Fruit fly (Drosophila melanogaster) whole organism, embryonic: ENCODE measurements around the gene Ythdc1.

ENCODE experiments used
- Atf6 ChIP-seq: fragments of 200-800 bp; sonication (Bioruptor generic); IDR thresholded peaks from 2 replicates; pipeline ENCODE4 v1.3.6; 2022; ENCODE audit warnings: missing biosample characterization, missing genetic modification characterization
- BtbVII ChIP-seq: fragments of 200-800 bp; sonication (Bioruptor generic); optimal IDR thresholded peaks from 3 replicates; lab custom pipeline; 2017; ENCODE audit warnings: missing biosample characterization, mild to moderate bottlenecking, missing genetic modification characterization
- CG11560 ChIP-seq: fragments of 200-800 bp; sonication (Bioruptor generic); IDR thresholded peaks from 3 replicates; pipeline ENCODE4 v1.3.6; 2022; ENCODE audit warnings: missing biosample characterization, missing genetic modification characterization
- CG11696 ChIP-seq: fragments of 200-800 bp; sonication (Bioruptor generic); IDR thresholded peaks from 2 replicates; pipeline ENCODE4 v1.3.6; 2022; ENCODE audit warnings: missing biosample characterization, missing genetic modification characterization
- CG15011 ChIP-seq: fragments of 200-800 bp; sonication (Bioruptor generic); optimal IDR thresholded peaks from 3 replicates; lab custom pipeline; 2018; ENCODE audit warnings: missing biosample characterization, mild to moderate bottlenecking, missing genetic modification characterization
- CG15479 ChIP-seq: fragments of 200-800 bp; sonication (Bioruptor generic); optimal IDR thresholded peaks from 3 replicates; lab custom pipeline; 2019; ENCODE audit warnings: missing biosample characterization, mild to moderate bottlenecking, missing genetic modification characterization, moderate library complexity
- CG16779 ChIP-seq: fragments of 200-800 bp; sonication (Bioruptor generic); IDR thresholded peaks from 2 replicates; pipeline ENCODE4 v1.3.6; 2022; ENCODE audit warnings: missing biosample characterization, missing genetic modification characterization
- CG16813 ChIP-seq: fragments of 200-800 bp; sonication (Bioruptor generic); IDR thresholded peaks from 3 replicates; pipeline ENCODE4 v1.3.6; 2022; ENCODE audit warnings: missing biosample characterization, missing genetic modification characterization; ENCODE audit not compliant: partially characterized antibody
- CG17328 ChIP-seq: fragments of 200-800 bp; sonication (Bioruptor generic); IDR thresholded peaks from 2 replicates; pipeline ENCODE4 v1.3.6; 2022; ENCODE audit warnings: missing biosample characterization, missing genetic modification characterization
- CG17361 ChIP-seq: fragments of 200-800 bp; sonication (Bioruptor generic); IDR thresholded peaks from 3 replicates; pipeline ENCODE4 v1.3.6; 2022; ENCODE audit warnings: missing biosample characterization, missing genetic modification characterization
- CG1832 ChIP-seq: fragments of 200-800 bp; sonication (Bioruptor generic); optimal IDR thresholded peaks from 2 replicates; lab custom pipeline; 2017; ENCODE audit warnings: missing biosample characterization, mild to moderate bottlenecking, missing genetic modification characterization, inconsistent platforms
- CG18619 ChIP-seq: fragments of 200-800 bp; sonication (Bioruptor generic); optimal IDR thresholded peaks from 3 replicates; lab custom pipeline; 2017; ENCODE audit warnings: missing biosample characterization, mild to moderate bottlenecking, missing genetic modification characterization
- CG30020 ChIP-seq: fragments of 200-800 bp; optimal IDR thresholded peaks from 2 replicates; lab custom pipeline; 2019; ENCODE audit warnings: missing biosample characterization, mild to moderate bottlenecking, missing genetic modification characterization, moderate library complexity
- CG31365 ChIP-seq: fragments of 200-800 bp; sonication (Bioruptor generic); optimal IDR thresholded peaks from 2 replicates; lab custom pipeline; 2018; ENCODE audit warnings: missing biosample characterization, mild to moderate bottlenecking, missing genetic modification characterization
- CG31388 ChIP-seq: fragments of 200-800 bp; sonication (Bioruptor generic); optimal IDR thresholded peaks from 2 replicates; lab custom pipeline; 2016; ENCODE audit warnings: missing biosample characterization, missing genetic modification characterization
- CG34422 ChIP-seq: fragments of 200-800 bp; sonication (Bioruptor generic); IDR thresholded peaks from 3 replicates; pipeline ENCODE4 v1.3.6; 2022; ENCODE audit warnings: missing biosample characterization, missing genetic modification characterization
- CG3847 ChIP-seq: fragments of 200-800 bp; sonication (Bioruptor generic); IDR thresholded peaks from 2 replicates; pipeline ENCODE4 v1.3.6; 2022; ENCODE audit warnings: missing biosample characterization, missing genetic modification characterization
- CG42726 ChIP-seq: fragments of 200-800 bp; sonication (Bioruptor generic); IDR thresholded peaks from 2 replicates; pipeline ENCODE4 v1.3.6; 2022; ENCODE audit warnings: missing biosample characterization, missing genetic modification characterization; ENCODE audit not compliant: partially characterized antibody
- CG5953 ChIP-seq: fragments of 200-800 bp; sonication (Bioruptor generic); IDR thresholded peaks from 2 replicates; pipeline ENCODE4 v1.3.6; 2022; ENCODE audit warnings: missing biosample characterization, missing genetic modification characterization
- CG8478 ChIP-seq: fragments of >200 bp; optimal IDR thresholded peaks from 2 replicates; lab custom pipeline; 2018
- Camta ChIP-seq: fragments of 200-800 bp; sonication (Bioruptor generic); optimal IDR thresholded peaks from 2 replicates; lab custom pipeline; 2016; ENCODE audit warnings: missing biosample characterization, missing genetic modification characterization
- ERR ChIP-seq: fragments of 200-800 bp; sonication (Bioruptor generic); optimal IDR thresholded peaks from 2 replicates; lab custom pipeline; 2016; ENCODE audit warnings: missing biosample characterization, missing genetic modification characterization
- H15 ChIP-seq: fragments of 200-800 bp; sonication (Bioruptor generic); IDR thresholded peaks from 3 replicates; pipeline ENCODE4 v1.3.6; 2022; ENCODE audit warnings: missing biosample characterization, missing genetic modification characterization
- HLH3B ChIP-seq: fragments of 200-800 bp; sonication (Bioruptor generic); IDR thresholded peaks from 2 replicates; pipeline ENCODE4 v1.3.6; 2022; ENCODE audit warnings: missing biosample characterization, missing genetic modification characterization
- HLHmδ ChIP-seq: fragments of 200-800 bp; sonication (Bioruptor generic); optimal IDR thresholded peaks from 2 replicates; lab custom pipeline; 2018; ENCODE audit warnings: missing biosample characterization, mild to moderate bottlenecking, missing genetic modification characterization, moderate library complexity
- Hmx ChIP-seq: fragments of 200-800 bp; sonication (Bioruptor generic); optimal IDR thresholded peaks from 2 replicates; lab custom pipeline; 2016; ENCODE audit warnings: missing biosample characterization, missing genetic modification characterization
- Hr39 ChIP-seq: fragments of >200 bp; optimal IDR thresholded peaks from 2 replicates; lab custom pipeline; 2017
- Oaz ChIP-seq: fragments of 200-800 bp; sonication (Bioruptor generic); IDR thresholded peaks from 2 replicates; pipeline ENCODE4 v1.3.6; 2022; ENCODE audit warnings: missing biosample characterization, missing genetic modification characterization
- TFAM ChIP-seq: fragments of 200-800 bp; sonication (Bioruptor generic); optimal IDR thresholded peaks from 2 replicates; lab custom pipeline; 2017; ENCODE audit warnings: missing biosample characterization, missing genetic modification characterization, inconsistent platforms
- amos ChIP-seq: fragments of 200-800 bp; sonication (Bioruptor generic); IDR thresholded peaks from 2 replicates; pipeline ENCODE4 v1.3.6; 2022; ENCODE audit warnings: missing biosample characterization, missing genetic modification characterization; ENCODE audit not compliant: partially characterized antibody
- ase ChIP-seq: fragments of 200-800 bp; sonication (Bioruptor generic); IDR thresholded peaks from 3 replicates; pipeline ENCODE4 v1.3.6; 2022; ENCODE audit warnings: missing biosample characterization, missing genetic modification characterization
- crol ChIP-seq: fragments of 200-800 bp; sonication (Bioruptor generic); IDR thresholded peaks from 2 replicates; pipeline ENCODE4 v1.3.6; 2022; ENCODE audit warnings: missing biosample characterization, missing genetic modification characterization
- dm ChIP-seq: fragments of 200-800 bp; sonication (Bioruptor generic); optimal IDR thresholded peaks from 3 replicates; lab custom pipeline; 2016; ENCODE audit warnings: missing biosample characterization, missing genetic modification characterization
- fd64A ChIP-seq: fragments of 200-800 bp; sonication (Bioruptor generic); optimal IDR thresholded peaks from 3 replicates; lab custom pipeline; 2018; ENCODE audit warnings: missing biosample characterization, mild to moderate bottlenecking, missing genetic modification characterization
- grn ChIP-seq: fragments of 200-800 bp; sonication (Bioruptor generic); optimal IDR thresholded peaks from 3 replicates; lab custom pipeline; 2017; ENCODE audit warnings: missing biosample characterization, missing genetic modification characterization
- hb ChIP-seq: fragments of 200-800 bp; sonication (Bioruptor generic); IDR thresholded peaks from 3 replicates; pipeline ENCODE4 v1.3.6; 2022; ENCODE audit warnings: missing biosample characterization, missing genetic modification characterization; ENCODE audit not compliant: partially characterized antibody
- hkb ChIP-seq, 2 experiments: fragments of 200-800 bp in 1 of 2; fragments of >200 bp in 1 of 2; sonication (Bioruptor generic) in 1 of 2; IDR thresholded peaks in 1 of 2; optimal IDR thresholded peaks in 1 of 2; 2 replicates each; pipeline versions ENCODE4 v1.3.6 to Lab custom; 2017 to 2022; ENCODE audit warnings: missing biosample characterization in 1 of 2, missing genetic modification characterization in 1 of 2
- inv ChIP-seq: fragments of 200-800 bp; sonication (Bioruptor generic); IDR thresholded peaks from 2 replicates; pipeline ENCODE4 v1.3.6; 2022; ENCODE audit warnings: missing biosample characterization, missing genetic modification characterization; ENCODE audit not compliant: partially characterized antibody
- jigr1 ChIP-seq: fragments of 200-800 bp; sonication (Bioruptor generic); IDR thresholded peaks from 3 replicates; pipeline ENCODE4 v1.3.6; 2022; ENCODE audit warnings: missing biosample characterization, missing genetic modification characterization
- jing ChIP-seq: fragments of 200-800 bp; sonication (Bioruptor generic); optimal IDR thresholded peaks from 2 replicates; lab custom pipeline; 2018; ENCODE audit warnings: missing biosample characterization, mild to moderate bottlenecking, missing genetic modification characterization
- kni ChIP-seq: fragments of 200-800 bp; sonication (Bioruptor generic); optimal IDR thresholded peaks from 3 replicates; lab custom pipeline; 2017; ENCODE audit warnings: mild to moderate bottlenecking, missing biosample characterization, missing genetic modification reagents, missing genetic modification characterization
- lab ChIP-seq: fragments of 200-800 bp; sonication (Bioruptor generic); optimal IDR thresholded peaks from 3 replicates; lab custom pipeline; 2017; ENCODE audit warnings: missing biosample characterization, missing genetic modification characterization, mild to moderate bottlenecking, moderate library complexity, missing genetic modification reagents
- onecut ChIP-seq: fragments of 200-800 bp; sonication (Bioruptor generic); IDR thresholded peaks from 2 replicates; pipeline ENCODE4 v1.3.6; 2022; ENCODE audit warnings: missing biosample characterization, missing genetic modification characterization
- peb ChIP-seq: fragments of 200-800 bp; sonication (Bioruptor generic); IDR thresholded peaks from 2 replicates; pipeline ENCODE4 v1.3.6; 2022; ENCODE audit warnings: missing biosample characterization, missing genetic modification characterization
- phol ChIP-seq: fragments of 200-800 bp; sonication (Bioruptor generic); optimal IDR thresholded peaks from 3 replicates; lab custom pipeline; 2018; ENCODE audit warnings: missing biosample characterization, mild to moderate bottlenecking, missing genetic modification characterization, moderate library complexity
- sd ChIP-seq: fragments of 200-800 bp; sonication (Bioruptor generic); optimal IDR thresholded peaks from 3 replicates; lab custom pipeline; 2018; ENCODE audit warnings: missing biosample characterization, mild to moderate bottlenecking, missing genetic modification characterization, moderate library complexity
- sima ChIP-seq: fragments of 200-800 bp; sonication (Bioruptor generic); optimal IDR thresholded peaks from 2 replicates; lab custom pipeline; 2016; ENCODE audit warnings: missing biosample characterization, missing genetic modification characterization
- ssp ChIP-seq: fragments of 200-800 bp; sonication (Bioruptor generic); IDR thresholded peaks from 2 replicates; pipeline ENCODE4 v1.3.6; 2022; ENCODE audit warnings: missing biosample characterization, missing genetic modification characterization
- wor ChIP-seq: fragments of 200-800 bp; sonication (Bioruptor generic); IDR thresholded peaks from 2 replicates; pipeline ENCODE4 v1.3.6; 2022; ENCODE audit warnings: missing biosample characterization, missing genetic modification characterization

Gene Ythdc1

dm6 chr3L:3418207-3419086 lies 44.5 kb upstream of the Ythdc1 start (continued):
- TF ChIP-seq CG17328 (GFP tag; lab: Robert Waterston, UW) = peak; percentile 73
- no peak for TF ChIP-seq hkb (optimal IDR thresholded peaks at IDR 0.05; lab: Kevin White, UChicago)
- peak; percentile 85 for TF ChIP-seq hkb (GFP tag; IDR thresholded peaks at IDR 0.05; lab: Robert Waterston, UW)
- peak; percentile 13 for TF ChIP-seq Camta
- TF ChIP-seq TFAM (GFP tag; lab: Kevin White, UChicago) = no peak
- peak; percentile 78; the same call in 1 of the 2 replicates for TF ChIP-seq CG5953
- TF ChIP-seq phol (tag; lab: Kevin White, UChicago) = peak; percentile 63
- TF ChIP-seq CG18619 = peak; percentile 74
- TF ChIP-seq ERR (GFP tag; lab: Kevin White, UChicago) = peak; percentile 63
- peak; percentile 77 for TF ChIP-seq BtbVII (GFP tag; lab: Kevin White, UChicago)
- TF ChIP-seq hb (GFP tag; lab: Robert Waterston, UW) = no peak
- TF ChIP-seq H15 (GFP tag; lab: Robert Waterston, UW) = peak; percentile 70
- peak; percentile 74 for TF ChIP-seq CG16779 (GFP tag; lab: Robert Waterston, UW)
- no peak for TF ChIP-seq CG1832 (GFP tag; lab: Kevin White, UChicago)
- peak; percentile 23 for TF ChIP-seq jing (GFP tag; lab: Kevin White, UChicago)
- peak; percentile 94 for TF ChIP-seq kni
- peak; percentile 57 for TF ChIP-seq onecut (GFP tag; lab: Robert Waterston, UW)
- TF ChIP-seq CG42726 (GFP tag; lab: Robert Waterston, UW) = peak; percentile 62; the same call in 1 of the 2 replicates
- TF ChIP-seq ssp = peak; percentile 58
- no peak for TF ChIP-seq CG30020 (tag; lab: Kevin White, UChicago)
- TF ChIP-seq peb (GFP tag; lab: Robert Waterston, UW) = peak; percentile 39; the same call in 1 of the 2 replicates
- peak; percentile 61 for TF ChIP-seq CG15011 (GFP tag; lab: Kevin White, UChicago)
- TF ChIP-seq CG17361 (GFP tag; lab: Robert Waterston, UW) = peak; percentile 53; the same call in 1 of the 3 replicates
- no peak for TF ChIP-seq sima (GFP tag; lab: Kevin White, UChicago)
- peak; percentile 60 for TF ChIP-seq CG31365 (tag; lab: Kevin White, UChicago)
- TF ChIP-seq ase = peak; percentile 78
- TF ChIP-seq dm (GFP tag; lab: Kevin White, UChicago) = peak; percentile 57
- TF ChIP-seq CG11560 (tag; lab: Robert Waterston, UW) = peak; percentile 52; the same call in 1 of the 3 replicates
- peak; percentile 63 for TF ChIP-seq CG34422 (GFP tag; lab: Robert Waterston, UW)
- peak; percentile 80 for TF ChIP-seq CG3847 (GFP tag; lab: Robert Waterston, UW)
- TF ChIP-seq Oaz (GFP tag; lab: Robert Waterston, UW) = peak; percentile 58
- TF ChIP-seq inv = peak; percentile 27; the same call in 1 of the 2 replicates
- TF ChIP-seq amos (GFP tag; lab: Robert Waterston, UW) = peak; percentile 25; the same call in 1 of the 2 replicates
- peak; percentile 18 for TF ChIP-seq grn (GFP tag; lab: Kevin White, UChicago)
- TF ChIP-seq lab (GFP tag; lab: Kevin White, UChicago) = peak; percentile 87
- peak; percentile 97 for TF ChIP-seq sd (tag; lab: Kevin White, UChicago)
- TF ChIP-seq CG11696 (GFP tag; lab: Robert Waterston, UW) = 0 out of 2 replicates have a peak, but pooled peaks have one; percentile 66
- TF ChIP-seq CG31388 (GFP tag; lab: Kevin White, UChicago) = no peak
- peak; percentile 88 for TF ChIP-seq HLHmδ (GFP tag; lab: Kevin White, UChicago)
- TF ChIP-seq CG15479 (GFP tag; lab: Kevin White, UChicago) = no peak
- peak; percentile 39 for TF ChIP-seq fd64A (GFP tag; lab: Kevin White, UChicago)
- TF ChIP-seq Hmx (GFP tag; lab: Kevin White, UChicago) = no peak
- peak; percentile 42; the same call in 1 of the 3 replicates for TF ChIP-seq jigr1 (GFP tag; lab: Robert Waterston, UW)
- peak; percentile 71 for TF ChIP-seq wor (GFP tag; lab: Robert Waterston, UW)
- no peak for TF ChIP-seq CG8478 (lab: Kevin White, UChicago)
- TF ChIP-seq CG16813 (GFP tag; lab: Robert Waterston, UW) = no peak; the same call in 2 of the 3 replicates
- peak; percentile 87 for TF ChIP-seq HLH3B
- peak; percentile 80 for TF ChIP-seq Atf6
- no peak for TF ChIP-seq Hr39 (lab: Kevin White, UChicago)
- peak; percentile 100 for TF ChIP-seq crol
